Fruit fly (Drosophila melanogaster): ENCODE data around the gene CecC.

The CecC gene

DNA sequence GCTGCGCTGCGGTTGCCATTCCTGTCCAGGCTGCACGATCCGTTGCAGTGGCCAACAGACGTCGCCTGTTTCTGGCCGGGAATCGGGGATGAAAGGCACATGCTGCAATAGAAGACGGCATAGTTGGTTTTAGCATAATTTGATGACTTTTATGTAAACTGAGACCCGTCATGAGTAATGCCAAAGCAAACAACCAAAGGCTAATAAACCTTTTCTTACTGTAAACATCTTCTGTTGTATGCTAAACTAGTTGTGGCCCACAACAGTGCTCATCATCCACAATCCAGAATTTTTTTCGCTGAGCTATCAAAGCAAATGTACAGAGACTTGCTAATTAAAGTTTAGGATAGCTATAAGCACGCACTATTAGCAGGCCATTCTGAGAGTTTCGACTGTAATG lies 17.5 kb upstream of the CecC start (continued):
- no peak for TF ChIP-seq crol (GFP tag; IDR thresholded peaks at IDR 0.05)
- TF ChIP-seq CG30020 (tag; optimal IDR thresholded peaks at IDR 0.05) = no peak
- no peak for TF ChIP-seq CG6175 (GFP tag; IDR thresholded peaks at IDR 0.05)
- no peak for TF ChIP-seq CG34376 (GFP tag; optimal IDR thresholded peaks at IDR 0.05)
- no peak for TF ChIP-seq Ptx1 (GFP tag; IDR thresholded peaks at IDR 0.05)
- no peak for TF ChIP-seq CG3726 (GFP tag; IDR thresholded peaks at IDR 0.05)
- no peak for TF ChIP-seq Deaf1 (tag; optimal IDR thresholded peaks at IDR 0.05)
- no peak for TF ChIP-seq da (GFP tag; optimal IDR thresholded peaks at IDR 0.05)
- no peak for TF ChIP-seq cas (GFP tag; IDR thresholded peaks at IDR 0.05)
- no peak for TF ChIP-seq CG8281 (tag; optimal IDR thresholded peaks at IDR 0.05)
- no peak for TF ChIP-seq fd102C (GFP tag; optimal IDR thresholded peaks at IDR 0.05)
- TF ChIP-seq Meics (GFP tag; optimal IDR thresholded peaks at IDR 0.05) = peak; percentile 47
- no peak for TF ChIP-seq org-1 (GFP tag; optimal IDR thresholded peaks at IDR 0.05)
- TF ChIP-seq CG34224 (GFP tag; IDR thresholded peaks at IDR 0.05; ENCODE audit: partially characterized antibody) = no peak
- peak; percentile 47 for TF ChIP-seq CG18619 (GFP tag; optimal IDR thresholded peaks at IDR 0.05)
- TF ChIP-seq Mad (GFP tag; optimal IDR thresholded peaks at IDR 0.05) = no peak
- TF ChIP-seq CG15269 (tag; optimal IDR thresholded peaks at IDR 0.05) = peak; percentile 12
- no peak for TF ChIP-seq CG14441 (GFP tag; IDR thresholded peaks at IDR 0.05)
- TF ChIP-seq Doc2 (GFP tag; IDR thresholded peaks at IDR 0.05) = no peak
- no peak for TF ChIP-seq CG15073 (GFP tag; optimal IDR thresholded peaks at IDR 0.05)
- TF ChIP-seq mld (GFP tag; IDR thresholded peaks at IDR 0.05; ENCODE audit: partially characterized antibody) = no peak
- no peak for TF ChIP-seq Eip74EF (GFP tag; optimal IDR thresholded peaks at IDR 0.05)
- TF ChIP-seq D19B (GFP tag; optimal IDR thresholded peaks at IDR 0.05) = no peak
- TF ChIP-seq CG18476 (GFP tag; optimal IDR thresholded peaks at IDR 0.05) = no peak
- no peak for TF ChIP-seq ato (GFP tag; IDR thresholded peaks at IDR 0.05; ENCODE audit: partially characterized antibody)
- TF ChIP-seq Opbp (GFP tag; IDR thresholded peaks at IDR 0.05; ENCODE audit: partially characterized antibody) = no peak
- no peak for TF ChIP-seq Bteb2 (GFP tag; optimal IDR thresholded peaks at IDR 0.05)
- TF ChIP-seq CG7556 (GFP tag; optimal IDR thresholded peaks at IDR 0.05) = no peak
- TF ChIP-seq luna (GFP tag; optimal IDR thresholded peaks at IDR 0.05) = no peak
- no peak for TF ChIP-seq CG10654 (GFP tag; optimal IDR thresholded peaks at IDR 0.05)
- no peak for TF ChIP-seq CG17359 (tag; optimal IDR thresholded peaks at IDR 0.05)
- no peak for TF ChIP-seq Nf-YC (tag; optimal IDR thresholded peaks at IDR 0.05)
- no peak for TF ChIP-seq CG10462 (GFP tag; optimal IDR thresholded peaks at IDR 0.05)
- TF ChIP-seq CG10147 (GFP tag; optimal IDR thresholded peaks at IDR 0.05) = peak; percentile 5
- no peak for TF ChIP-seq corto (GFP tag; optimal IDR thresholded peaks at IDR 0.05)
- no peak for TF ChIP-seq CG14710 (tag; optimal IDR thresholded peaks at IDR 0.05)
- no peak for TF ChIP-seq CG14050 (GFP tag; IDR thresholded peaks at IDR 0.05)
- TF ChIP-seq CG6813 (GFP tag; optimal IDR thresholded peaks at IDR 0.05) = no peak
- TF ChIP-seq Myb (GFP tag; optimal IDR thresholded peaks at IDR 0.05) = no peak
- TF ChIP-seq CG30431 (GFP tag; optimal IDR thresholded peaks at IDR 0.05) = no peak
- no peak for TF ChIP-seq chn (GFP tag; optimal IDR thresholded peaks at IDR 0.05)
- TF ChIP-seq CG11696 (GFP tag; IDR thresholded peaks at IDR 0.05) = no peak
- TF ChIP-seq wek (GFP tag; optimal IDR thresholded peaks at IDR 0.05) = no peak
- TF ChIP-seq D (optimal IDR thresholded peaks at IDR 0.05) = no peak
- TF ChIP-seq D (GFP tag; optimal IDR thresholded peaks at IDR 0.05) = no peak
- no peak for TF ChIP-seq CG8765 (GFP tag; IDR thresholded peaks at IDR 0.05)
- no peak for TF ChIP-seq Oli (tag; optimal IDR thresholded peaks at IDR 0.05)
- TF ChIP-seq CG4617 (GFP tag; optimal IDR thresholded peaks at IDR 0.05; ENCODE audit: borderline replicate concordance) = no peak
- TF ChIP-seq Fer3 (tag; optimal IDR thresholded peaks at IDR 0.05) = peak; percentile 38
- no peak for TF ChIP-seq Drgx (GFP tag; IDR thresholded peaks at IDR 0.05)
- TF ChIP-seq sc (optimal IDR thresholded peaks at IDR 0.05) = no peak
- TF ChIP-seq sc (GFP tag; optimal IDR thresholded peaks at IDR 0.05) = no peak

All from whole organism, embryonic.